Worm (Caenorhabditis elegans): ENCODE data around the gene Y67D8A.2.

Y67D8A.2 gene

ce11 chrIV:3294553-3295185 lies 72.4 kb downstream of the Y67D8A.2 start, which contains the start of gene W08E12.7 (continued):
- TF ChIP-seq dsc-1 (tag; optimal IDR thresholded peaks at IDR 0.05) (peak; percentile 84), nhr-77 (tag; optimal IDR thresholded peaks at IDR 0.05) (peak; percentile 96), fos-1 (tag; optimal IDR thresholded peaks at IDR 0.05) (peak; percentile 90), C04F5.9 (tag; optimal IDR thresholded peaks at IDR 0.05) (peak; percentile 80), nhr-84 (tag; optimal IDR thresholded peaks at IDR 0.05) (no peak), irx-1 (tag; optimal IDR thresholded peaks at IDR 0.05) (peak; percentile 86), skn-1 (tag; optimal IDR thresholded peaks at IDR 0.05) (peak; percentile 96), ceh-8 (GFP tag; optimal IDR thresholded peaks at IDR 0.05) (peak; percentile 54), C16A3.4 (tag; optimal IDR thresholded peaks at IDR 0.05) (peak; percentile 98), snpc-4 (tag; optimal IDR thresholded peaks at IDR 0.05) (peak; percentile 76), blmp-1 (tag; optimal IDR thresholded peaks at IDR 0.05) (peak; percentile 91), ztf-4 (tag; optimal IDR thresholded peaks at IDR 0.05) (peak; percentile 80), hlh-17 (GFP tag; optimal IDR thresholded peaks at IDR 0.05; ENCODE audit: borderline replicate concordance) (no peak), hlh-4 (tag; optimal IDR thresholded peaks at IDR 0.05) (no peak), zip-4 (GFP tag; optimal IDR thresholded peaks at IDR 0.05) (peak; percentile 67), C34B4.2 (tag; optimal IDR thresholded peaks at IDR 0.05) (no peak), ztf-11 (tag; optimal IDR thresholded peaks at IDR 0.05) (peak in 1 of 2 experiments; percentile 78), sup-37 (GFP tag; optimal IDR thresholded peaks at IDR 0.05) (no peak), elt-2 (tag; optimal IDR thresholded peaks at IDR 0.05) (peak; percentile 40), nhr-20 (tag; optimal IDR thresholded peaks at IDR 0.05) (peak; percentile 94), nhr-28 (tag; optimal IDR thresholded peaks at IDR 0.05) (no peak), nhr-237 (tag; optimal IDR thresholded peaks at IDR 0.05) (peak; percentile 94), lin-39 (tag; optimal IDR thresholded peaks at IDR 0.05) (peak; percentile 70), grh-1 (GFP tag; IDR thresholded peaks at IDR 0.05) (peak; percentile 75), nhr-90 (tag; optimal IDR thresholded peaks at IDR 0.05; ENCODE audit: poor library complexity) (peak; percentile 90), unc-130 (tag; optimal IDR thresholded peaks at IDR 0.05) (peak; percentile 98), nhr-85 (tag) (peak; percentile 94), mep-1 (tag; optimal IDR thresholded peaks at IDR 0.05) (peak; percentile 99), ces-1 (GFP tag; optimal IDR thresholded peaks at IDR 0.05) (no peak), dpl-1 (GFP tag; optimal IDR thresholded peaks at IDR 0.05) (peak; percentile 93 to 94 (median 93)), lsy-2 (tag; optimal IDR thresholded peaks at IDR 0.05) (peak; percentile 96 to 97), ama-1 (optimal IDR thresholded peaks at IDR 0.05) (peak; percentile 84), ceh-88 (GFP tag; IDR thresholded peaks at IDR 0.05) (peak; percentile 85), egl-13 (tag; optimal IDR thresholded peaks at IDR 0.05) (peak; percentile 70), aha-1 (tag; optimal IDR thresholded peaks at IDR 0.05) (no peak), nhr-71 (tag; optimal IDR thresholded peaks at IDR 0.05) (peak; percentile 97), unc-30 (tag; optimal IDR thresholded peaks at IDR 0.05) (no peak), isw-1 (GFP tag; IDR thresholded peaks at IDR 0.05) (peak; percentile 93), alr-1 (tag; optimal IDR thresholded peaks at IDR 0.05; ENCODE audit: borderline replicate concordance) (no peak), efl-1 (optimal IDR thresholded peaks at IDR 0.05) (peak; percentile 94 to 96), efl-1 (GFP tag; optimal IDR thresholded peaks at IDR 0.05 in 1 of 2) (peak; percentile 88 to 99), sptf-1 (tag; optimal IDR thresholded peaks at IDR 0.05) (no peak), swsn-7 (tag; optimal IDR thresholded peaks at IDR 0.05) (peak; percentile 93), tbx-2 (tag; optimal IDR thresholded peaks at IDR 0.05) (peak; percentile 90), mef-2 (tag; optimal IDR thresholded peaks at IDR 0.05) (peak; percentile 35), lin-14 (GFP tag; optimal IDR thresholded peaks at IDR 0.05) (peak; percentile 95), nhr-76 (tag; optimal IDR thresholded peaks at IDR 0.05) (no peak), unc-98 (GFP tag; IDR thresholded peaks at IDR 0.05) (no peak; the same call in 1 of the 2 replicates), pag-3 (tag; optimal IDR thresholded peaks at IDR 0.05; ENCODE audit: borderline replicate concordance, insufficient read depth) (peak; percentile 55), lin-35 (GFP tag; optimal IDR thresholded peaks at IDR 0.05) (peak; percentile 94 to 96), nhr-19 (GFP tag; conservative IDR thresholded peaks at IDR 0.05) (peak; percentile 92), vab-15 (tag; optimal IDR thresholded peaks at IDR 0.05) (peak; percentile 85)
